Fruit fly (Drosophila melanogaster) whole organism, wandering third instar larva: ENCODE data around the gene Ykt6.

Experiments used
- Abd-B ChIP-seq: fragments of >200 bp; optimal IDR thresholded peaks from 2 replicates; lab custom pipeline; 2017; ENCODE audit warnings: missing biosample characterization, missing genetic modification characterization
- CG32264 ChIP-seq: fragments of 200-800 bp; sonication (Bioruptor generic); optimal IDR thresholded peaks from 2 replicates; lab custom pipeline; 2016; ENCODE audit warnings: missing biosample characterization, missing genetic modification characterization
- CG9705 ChIP-seq: fragments of 200-800 bp; sonication (Bioruptor generic); optimal IDR thresholded peaks from 2 replicates; lab custom pipeline; 2018; ENCODE audit warnings: missing biosample characterization, mild to moderate bottlenecking, missing genetic modification characterization
- CrebA ChIP-seq: fragments of 200-800 bp; sonication (Bioruptor generic); optimal IDR thresholded peaks from 2 replicates; lab custom pipeline; 2016; ENCODE audit warnings: missing biosample characterization, mild to moderate bottlenecking, missing genetic modification characterization, borderline replicate concordance
- Dfd ChIP-seq: fragments of >200 bp; optimal IDR thresholded peaks from 2 replicates; lab custom pipeline; 2017; ENCODE audit warnings: missing biosample characterization, missing genetic modification characterization
- Dif ChIP-seq: fragments of 200-275, 200-300 bp; sonication (Bioruptor generic); optimal IDR thresholded peaks from 2 replicates; lab custom pipeline; 2018; ENCODE audit warnings: missing biosample characterization, missing genetic modification characterization; ENCODE audit not compliant: partially characterized antibody
- GATAd ChIP-seq: sonication (Bioruptor generic); optimal IDR thresholded peaks from 2 replicates; lab custom pipeline; 2016; ENCODE audit warnings: missing biosample characterization, missing genetic modification characterization
- HLH106 ChIP-seq: fragments of 200-800 bp; optimal IDR thresholded peaks from 3 replicates; lab custom pipeline; 2019; ENCODE audit warnings: missing biosample characterization, mild to moderate bottlenecking, missing genetic modification characterization, moderate library complexity
- Hnf4 ChIP-seq: fragments of 200-800 bp; sonication (Bioruptor generic); optimal IDR thresholded peaks from 2 replicates; lab custom pipeline; 2016; ENCODE audit warnings: missing biosample characterization, mild to moderate bottlenecking, missing genetic modification characterization
- Hr78 ChIP-seq: fragments of >200 bp; optimal IDR thresholded peaks from 2 replicates; lab custom pipeline; 2017; ENCODE audit warnings: missing biosample characterization, missing genetic modification characterization
- Hr83 ChIP-seq: fragments of 200-300 bp; sonication (Bioruptor generic); optimal IDR thresholded peaks from 2 replicates; lab custom pipeline; 2016; ENCODE audit warnings: missing biosample characterization, mild to moderate bottlenecking, missing genetic modification characterization, moderate library complexity; ENCODE audit not compliant: poor library complexity, severe bottlenecking
- Jra ChIP-seq: sonication (Bioruptor generic); optimal IDR thresholded peaks from 2 replicates; lab custom pipeline; 2016; ENCODE audit warnings: missing biosample characterization, missing genetic modification characterization
- Mio ChIP-seq: sonication (Bioruptor generic); optimal IDR thresholded peaks from 2 replicates; lab custom pipeline; 2016; ENCODE audit warnings: missing biosample characterization, missing genetic modification characterization
- Myc ChIP-seq: fragments of >200 bp; optimal IDR thresholded peaks from 2 replicates; lab custom pipeline; 2017
- N ChIP-seq: fragments of >200 bp; optimal IDR thresholded peaks from 2 replicates; lab custom pipeline; 2018; ENCODE audit warnings: missing biosample characterization, missing external identifiers, missing genetic modification characterization
- OdsH ChIP-seq: fragments of 200-800 bp; sonication (Bioruptor generic); optimal IDR thresholded peaks from 2 replicates; lab custom pipeline; 2016; ENCODE audit warnings: missing biosample characterization, mild to moderate bottlenecking, missing genetic modification characterization
- Rel ChIP-seq, 2 experiments: fragments of 200-800 bp; sonication (Bioruptor generic) in 1 of 2; optimal IDR thresholded peaks; 2 replicates in 1 of 2; 3 replicates in 1 of 2; lab custom pipeline; 2016 to 2019; ENCODE audit warnings: mild to moderate bottlenecking in 2 of 2, missing biosample characterization in 2 of 2, missing genetic modification characterization in 2 of 2, moderate library complexity in 1 of 2
- Sp1 ChIP-seq: fragments of 200-800 bp; sonication (Bioruptor generic); optimal IDR thresholded peaks from 3 replicates; lab custom pipeline; 2019; ENCODE audit warnings: missing biosample characterization, mild to moderate bottlenecking, missing genetic modification characterization, moderate library complexity
- Vsx2 ChIP-seq: fragments of 200-300, 225-300 bp; sonication (Bioruptor generic); optimal IDR thresholded peaks from 2 replicates; lab custom pipeline; 2018; ENCODE audit warnings: missing biosample characterization, missing genetic modification characterization; ENCODE audit not compliant: partially characterized antibody
- br ChIP-seq: fragments of 200-800 bp; sonication (Bioruptor generic); optimal IDR thresholded peaks from 2 replicates; lab custom pipeline; 2016; ENCODE audit warnings: missing biosample characterization, missing genetic modification characterization
- brk ChIP-seq: fragments of 200-800 bp; sonication (Bioruptor generic); optimal IDR thresholded peaks from 2 replicates; lab custom pipeline; 2016; ENCODE audit warnings: missing biosample characterization, mild to moderate bottlenecking, missing genetic modification characterization
- dl ChIP-seq, 2 experiments: fragments of 175-275, 200-275 bp in 1 of 2; fragments of 200-275 bp in 1 of 2; sonication (Bioruptor generic); optimal IDR thresholded peaks; lab custom pipeline; 2018; ENCODE audit warnings: mild to moderate bottlenecking in 2 of 2, missing biosample characterization in 2 of 2, missing genetic modification characterization in 2 of 2, moderate library complexity in 2 of 2; ENCODE audit not compliant: partially characterized antibody in 2 of 2, insufficient read depth in 1 of 2
- dmrt93B ChIP-seq: fragments of 200-800 bp; sonication (Bioruptor generic); optimal IDR thresholded peaks from 2 replicates; lab custom pipeline; 2018; ENCODE audit warnings: missing biosample characterization, mild to moderate bottlenecking, missing genetic modification characterization
- dsf ChIP-seq: sonication (Bioruptor generic); optimal IDR thresholded peaks from 2 replicates; lab custom pipeline; 2016; ENCODE audit warnings: missing biosample characterization, missing genetic modification characterization, borderline replicate concordance
- ey ChIP-seq: fragments of 200-800 bp; sonication (Bioruptor generic); optimal IDR thresholded peaks from 2 replicates; lab custom pipeline; 2016; ENCODE audit warnings: missing biosample characterization, missing genetic modification characterization
- foxo ChIP-seq, 2 experiments: fragments of 200-800 bp; sonication (Bioruptor generic); optimal IDR thresholded peaks; 2 replicates in 1 of 2; 3 replicates in 1 of 2; lab custom pipeline; 2016 to 2017; ENCODE audit warnings: missing biosample characterization in 2 of 2, missing genetic modification characterization in 2 of 2
- fru ChIP-seq: fragments of 200-800 bp; sonication (Bioruptor generic); optimal IDR thresholded peaks from 3 replicates; lab custom pipeline; 2016; ENCODE audit warnings: missing biosample characterization, mild to moderate bottlenecking, missing genetic modification characterization
- h ChIP-seq: fragments of 200-800 bp; sonication (Bioruptor generic); optimal IDR thresholded peaks from 3 replicates; lab custom pipeline; 2016; ENCODE audit warnings: missing biosample characterization, mild to moderate bottlenecking, missing genetic modification characterization
- jim ChIP-seq: fragments of 175-275, 200-325 bp; sonication (Bioruptor generic); optimal IDR thresholded peaks from 2 replicates; lab custom pipeline; 2016; ENCODE audit warnings: missing biosample characterization, mild to moderate bottlenecking, missing genetic modification characterization
- lola ChIP-seq: fragments of >200 bp; optimal IDR thresholded peaks from 2 replicates; lab custom pipeline; 2017; ENCODE audit warnings: missing biosample characterization, missing genetic modification characterization
- pan ChIP-seq: fragments of >200 bp; optimal IDR thresholded peaks from 2 replicates; lab custom pipeline; 2017
- psq ChIP-seq: fragments of 200-800 bp; sonication (Bioruptor generic); optimal IDR thresholded peaks from 3 replicates; lab custom pipeline; 2017; ENCODE audit warnings: missing biosample characterization, mild to moderate bottlenecking, missing genetic modification characterization, moderate library complexity
- rgr ChIP-seq: fragments of 200-800 bp; sonication (Bioruptor generic); optimal IDR thresholded peaks from 3 replicates; lab custom pipeline; 2016; ENCODE audit warnings: missing biosample characterization, mild to moderate bottlenecking, missing genetic modification characterization
- sage ChIP-seq: fragments of 200-800 bp; sonication (Bioruptor generic); optimal IDR thresholded peaks from 2 replicates; lab custom pipeline; 2016; ENCODE audit warnings: missing biosample characterization, mild to moderate bottlenecking, missing genetic modification characterization
- sv ChIP-seq: fragments of 200-800 bp; sonication (Bioruptor generic); optimal IDR thresholded peaks from 3 replicates; lab custom pipeline; 2016; ENCODE audit warnings: missing biosample characterization, missing genetic modification characterization
- tai ChIP-seq: sonication (Bioruptor generic); optimal IDR thresholded peaks from 2 replicates; lab custom pipeline; 2016; ENCODE audit warnings: missing biosample characterization, missing genetic modification characterization
- usp ChIP-seq: fragments of >200 bp; optimal IDR thresholded peaks from 2 replicates; lab custom pipeline; 2017; ENCODE audit warnings: missing biosample characterization, missing genetic modification characterization
- woc ChIP-seq: sonication (Bioruptor generic); optimal IDR thresholded peaks from 2 replicates; lab custom pipeline; 2016; ENCODE audit warnings: missing biosample characterization, mild to moderate bottlenecking, missing genetic modification characterization

Ykt6 gene

dm6 chrX:7969188-7969829, 49.1 kb downstream of the Ykt6 start:
- TF ChIP-seq HLH106 (peak; percentile 17), Myc (peak; percentile 98), dsf (no peak), woc (GFP tag; lab: Kevin White, UChicago) (peak; percentile 81), Dif (GFP tag; lab: Kevin White, UChicago) (peak; percentile 34)

- TF ChIP-seq fru (GFP tag; lab: Kevin White, UChicago): peak; percentile 86
- TF ChIP-seq CrebA (GFP tag; lab: Kevin White, UChicago): no peak
- no peak for TF ChIP-seq Dif (GFP tag; lab: Kevin White, UChicago)
- TF ChIP-seq GATAd (GFP tag; lab: Kevin White, UChicago): no peak
- peak; percentile 79 for TF ChIP-seq rgr (GFP tag; lab: Kevin White, UChicago)
- no peak for TF ChIP-seq Hr78
- peak; percentile 56 for TF ChIP-seq CG9705
- no peak for TF ChIP-seq jim (GFP tag; lab: Kevin White, UChicago)
- TF ChIP-seq OdsH (GFP tag; lab: Kevin White, UChicago): peak; percentile 77
- no peak for TF ChIP-seq Mio (GFP tag; lab: Kevin White, UChicago)
- TF ChIP-seq dmrt93B (GFP tag; lab: Kevin White, UChicago): peak; percentile 75
- no peak for TF ChIP-seq pan (lab: Kevin White, UChicago)
- TF ChIP-seq foxo (GFP tag; optimal IDR thresholded peaks at IDR 0.05; lab: Kevin White, UChicago): peak in 1 of 2 experiments; percentile 81
- peak; percentile 69 for TF ChIP-seq Hnf4 (GFP tag; lab: Kevin White, UChicago)
- TF ChIP-seq HLH106: peak; percentile 86
- no peak for TF ChIP-seq tai (GFP tag; lab: Kevin White, UChicago)
- TF ChIP-seq Myc: no peak
- peak; percentile 84 for TF ChIP-seq Sp1 (GFP tag; lab: Kevin White, UChicago)
- TF ChIP-seq Abd-B: no peak
- TF ChIP-seq sage (GFP tag; lab: Kevin White, UChicago): peak; percentile 64
- TF ChIP-seq Rel (GFP tag; optimal IDR thresholded peaks at IDR 0.05; lab: Kevin White, UChicago): no peak
- TF ChIP-seq Rel (tag; optimal IDR thresholded peaks at IDR 0.05; lab: Kevin White, UChicago): peak; percentile 21
- TF ChIP-seq usp (GFP tag; lab: Kevin White, UChicago): no peak
- no peak for TF ChIP-seq Dfd
- no peak for TF ChIP-seq dsf
- peak; percentile 81 for TF ChIP-seq br (GFP tag; lab: Kevin White, UChicago)
- TF ChIP-seq CG32264: peak; percentile 30
- TF ChIP-seq brk (GFP tag; lab: Kevin White, UChicago): no peak
- TF ChIP-seq ey: peak; percentile 81
- TF ChIP-seq sv (GFP tag; lab: Kevin White, UChicago): peak; percentile 32
- no peak for TF ChIP-seq Vsx2 (GFP tag; lab: Kevin White, UChicago)
- no peak for TF ChIP-seq lola (GFP tag; lab: Kevin White, UChicago)
- no peak for TF ChIP-seq Hr83
- TF ChIP-seq N (GFP tag; lab: Kevin White, UChicago): no peak
- peak; percentile 70 for TF ChIP-seq woc (GFP tag; lab: Kevin White, UChicago)
- peak; percentile 80 for TF ChIP-seq h (GFP tag; lab: Kevin White, UChicago)
- peak; percentile 32 for TF ChIP-seq Jra
- peak; percentile 70 for TF ChIP-seq psq
- no peak for TF ChIP-seq dl (GFP tag; optimal IDR thresholded peaks at IDR 0.05; lab: Kevin White, UChicago; ENCODE audit: insufficient read depth in 1 of 2, partially characterized antibody in 2 of 2)
- TF ChIP-seq, all 38 proteins: peak for 19
Observed at dm6 chrX:7970396-7970795, 50.2 kb downstream of the Ykt6 start.
